Worm (Caenorhabditis elegans) whole organism, young adult: ENCODE measurements around the gene mua-3.

Source experiments
- B0035.1 ChIP-seq: sonication (generic microtip); optimal IDR thresholded peaks from 2 replicates; lab custom pipeline; 2016; ENCODE audit warnings: missing genetic modification characterization, mild to moderate bottlenecking, missing compliant biosample characterization, missing genotype, missing genetic modification reagents
- C06A6.2 ChIP-seq: fragments of 200-800 bp; sonication (Bioruptor generic); conservative IDR thresholded peaks from 2 replicates; pipeline ENCODE4 v1.3.6; 2022; ENCODE audit warnings: missing genetic modification characterization, missing compliant biosample characterization
- F23B12.7 ChIP-seq: sonication (generic microtip); optimal IDR thresholded peaks from 2 replicates; lab custom pipeline; 2017; ENCODE audit warnings: missing genetic modification characterization, mild to moderate bottlenecking, missing compliant biosample characterization, antibody characterized with exemption, moderate library complexity; ENCODE audit not compliant: insufficient read depth
- F37B4.10 ChIP-seq: fragments of 200-800 bp; sonication (Bioruptor generic); IDR thresholded peaks from 2 replicates; pipeline ENCODE4 v1.3.6; 2022; ENCODE audit warnings: missing genetic modification characterization, missing compliant biosample characterization
- F39B2.1 ChIP-seq: fragments of 200-800 bp; sonication (Bioruptor generic); IDR thresholded peaks from 2 replicates; pipeline ENCODE4 v1.3.6; 2022; ENCODE audit warnings: missing genetic modification reagents, missing genetic modification characterization, missing compliant biosample characterization
- F52B5.7 ChIP-seq: sonication (generic microtip); optimal IDR thresholded peaks from 2 replicates; lab custom pipeline; 2016; ENCODE audit warnings: mild to moderate bottlenecking, missing genetic modification characterization, missing compliant biosample characterization
- F57A8.1 ChIP-seq: fragments of 200-800 bp; sonication (Bioruptor generic); optimal IDR thresholded peaks from 2 replicates; lab custom pipeline; 2018; ENCODE audit warnings: mild to moderate bottlenecking, missing genetic modification characterization, moderate library complexity, missing compliant biosample characterization
- F57C9.4 ChIP-seq: sonication (generic microtip); optimal IDR thresholded peaks from 2 replicates; lab custom pipeline; 2017; ENCODE audit warnings: mild to moderate bottlenecking, missing genetic modification characterization, missing compliant biosample characterization
- K11D2.4 ChIP-seq: fragments of 200-800 bp; sonication (Bioruptor generic); IDR thresholded peaks from 2 replicates; pipeline ENCODE4 v1.3.6; 2022; ENCODE audit warnings: missing genetic modification reagents, missing genetic modification characterization, missing compliant biosample characterization
- T07F8.4 ChIP-seq: sonication (generic microtip); optimal IDR thresholded peaks from 2 replicates; lab custom pipeline; 2016; ENCODE audit warnings: mild to moderate bottlenecking, missing genetic modification characterization, moderate library complexity, missing compliant biosample characterization
- T26A5.8 ChIP-seq: sonication (generic microtip); optimal IDR thresholded peaks from 2 replicates; lab custom pipeline; 2016; ENCODE audit warnings: missing genetic modification characterization, missing compliant biosample characterization
- Y53F4B.3 ChIP-seq: fragments of 200-800 bp; sonication (Bioruptor generic); IDR thresholded peaks from 2 replicates; pipeline ENCODE4 v1.3.6; 2022; ENCODE audit warnings: missing genetic modification reagents, missing genetic modification characterization, missing compliant biosample characterization
- Y67H2A.10 ChIP-seq: fragments of 200-800 bp; sonication (Bioruptor generic); conservative IDR thresholded peaks from 2 replicates; pipeline ENCODE4 v1.3.6; 2022; ENCODE audit warnings: missing genetic modification reagents, missing genetic modification characterization, missing compliant biosample characterization
- ZK185.1 ChIP-seq: sonication (generic microtip); optimal IDR thresholded peaks from 2 replicates; lab custom pipeline; 2016; ENCODE audit warnings: mild to moderate bottlenecking, missing genetic modification characterization, missing compliant biosample characterization; ENCODE audit not compliant: poor library complexity, severe bottlenecking
- akir-1 ChIP-seq: fragments of 200-800 bp; sonication (Bioruptor generic); optimal IDR thresholded peaks from 2 replicates; lab custom pipeline; 2018; ENCODE audit warnings: mild to moderate bottlenecking, missing genetic modification characterization, moderate library complexity, missing compliant biosample characterization
- attf-3 ChIP-seq: fragments of 200-800 bp; sonication (Bioruptor generic); conservative IDR thresholded peaks from 2 replicates; pipeline ENCODE4 v1.3.6; 2022; ENCODE audit warnings: missing genetic modification reagents, missing genetic modification characterization, missing compliant biosample characterization
- attf-6 ChIP-seq: fragments of 200-800 bp; sonication (Bioruptor generic); IDR thresholded peaks from 2 replicates; pipeline ENCODE4 v1.3.6; 2022; ENCODE audit warnings: missing genetic modification reagents, missing genetic modification characterization, missing compliant biosample characterization
- bed-2 ChIP-seq: fragments of 200-800 bp; sonication (Bioruptor generic); IDR thresholded peaks from 2 replicates; pipeline ENCODE4 v1.3.6; 2022; ENCODE audit warnings: missing genetic modification reagents, missing genetic modification characterization, missing compliant biosample characterization
- ccch-3 ChIP-seq: fragments of 200-800 bp; sonication (Bioruptor generic); optimal IDR thresholded peaks from 2 replicates; lab custom pipeline; 2018; ENCODE audit warnings: mild to moderate bottlenecking, missing genetic modification characterization, missing compliant biosample characterization
- cebp-2 ChIP-seq: fragments of 200-800 bp; sonication (Bioruptor generic); IDR thresholded peaks from 2 replicates; pipeline ENCODE4 v1.3.6; 2022; ENCODE audit warnings: missing genetic modification characterization, missing compliant biosample characterization
- ceh-27 ChIP-seq: fragments of 200-800 bp; sonication (Bioruptor generic); optimal IDR thresholded peaks from 2 replicates; lab custom pipeline; 2018; ENCODE audit warnings: mild to moderate bottlenecking, missing genetic modification characterization, moderate library complexity, missing compliant biosample characterization
- ceh-91 ChIP-seq: fragments of 200-800 bp; sonication (Bioruptor generic); IDR thresholded peaks from 2 replicates; pipeline ENCODE4 v1.3.6; 2022; ENCODE audit warnings: missing genetic modification reagents, missing genetic modification characterization, missing compliant biosample characterization
- die-1 ChIP-seq: sonication (generic microtip); optimal IDR thresholded peaks from 2 replicates; lab custom pipeline; 2016; ENCODE audit warnings: missing genotype, mild to moderate bottlenecking, missing genetic modification characterization, missing compliant biosample characterization
- dox-1 ChIP-seq: fragments of 200-800 bp; sonication (Bioruptor generic); IDR thresholded peaks from 2 replicates; pipeline ENCODE4 v1.3.6; 2022; ENCODE audit warnings: missing genetic modification reagents, missing genetic modification characterization, missing compliant biosample characterization
- efl-1 ChIP-seq: fragments of 150-350 bp; optimal IDR thresholded peaks from 2 replicates; lab custom pipeline; 2014; ENCODE audit warnings: missing biosample characterization, missing genetic modification reagents, missing genetic modification characterization
- ekl-4 ChIP-seq: fragments of 200-800 bp; sonication (Bioruptor generic); IDR thresholded peaks from 2 replicates; pipeline ENCODE4 v1.3.6; 2022; ENCODE audit warnings: missing genetic modification reagents, missing genetic modification characterization, missing compliant biosample characterization
- him-1 ChIP-seq: sonication (generic microtip); optimal IDR thresholded peaks from 2 replicates; lab custom pipeline; 2016; ENCODE audit warnings: missing genotype, missing genetic modification reagents, missing genetic modification characterization, missing compliant biosample characterization
- hmg-20 ChIP-seq: fragments of 200-800 bp; sonication (Bioruptor generic); IDR thresholded peaks from 2 replicates; pipeline ENCODE4 v1.3.6; 2022; ENCODE audit warnings: missing genetic modification reagents, missing genetic modification characterization, missing compliant biosample characterization
- hrde-1 ChIP-seq: sonication (generic microtip); optimal IDR thresholded peaks from 2 replicates; lab custom pipeline; 2016; ENCODE audit warnings: missing genetic modification characterization, mild to moderate bottlenecking, missing compliant biosample characterization, moderate library complexity, missing genotype, missing genetic modification reagents, borderline replicate concordance
- lag-1 ChIP-seq: fragments of 200-800 bp; sonication (Bioruptor generic); IDR thresholded peaks from 2 replicates; pipeline ENCODE4 v1.3.6; 2022; ENCODE audit warnings: missing genetic modification reagents, missing genetic modification characterization, missing compliant biosample characterization
- lin-26 ChIP-seq: fragments of 200-800 bp; sonication (Bioruptor generic); IDR thresholded peaks from 2 replicates; pipeline ENCODE4 v1.3.6; 2022; ENCODE audit warnings: missing genetic modification reagents, missing genetic modification characterization, missing compliant biosample characterization
- lin-35 ChIP-seq, 3 experiments: fragments of 150-350 bp in 2 of 3; sonication (generic microtip) in 1 of 3; optimal IDR thresholded peaks; 2 replicates each; lab custom pipeline; 2014 to 2018; ENCODE audit warnings: missing biosample characterization in 3 of 3, missing genetic modification characterization in 3 of 3, missing genetic modification reagents in 3 of 3
- madf-3 ChIP-seq: fragments of 200-800 bp; sonication (Bioruptor generic); IDR thresholded peaks from 2 replicates; pipeline ENCODE4 v1.3.6; 2022; ENCODE audit warnings: missing genetic modification reagents, missing genetic modification characterization, missing compliant biosample characterization
- madf-8 ChIP-seq: fragments of 200-800 bp; sonication (Bioruptor generic); conservative IDR thresholded peaks from 2 replicates; pipeline ENCODE4 v1.3.6; 2022; ENCODE audit warnings: missing genetic modification reagents, missing genetic modification characterization, missing compliant biosample characterization
- mel-28 ChIP-seq: sonication (generic microtip); optimal IDR thresholded peaks from 2 replicates; lab custom pipeline; 2016; ENCODE audit warnings: borderline replicate concordance, mild to moderate bottlenecking, missing genetic modification characterization, missing compliant biosample characterization
- mxl-1 ChIP-seq: sonication (generic microtip); optimal IDR thresholded peaks from 2 replicates; lab custom pipeline; 2016; ENCODE audit warnings: missing genetic modification characterization, missing compliant biosample characterization
- nfya-1 ChIP-seq: sonication (generic microtip); optimal IDR thresholded peaks from 2 replicates; lab custom pipeline; 2017; ENCODE audit warnings: antibody characterized with exemption, missing compliant biosample characterization, missing genetic modification characterization, borderline replicate concordance; ENCODE audit not compliant: insufficient read depth
- nfya-2 ChIP-seq: fragments of 200-800 bp; sonication (Bioruptor generic); IDR thresholded peaks from 2 replicates; pipeline ENCODE4 v1.3.6; 2022; ENCODE audit warnings: missing genetic modification reagents, missing genetic modification characterization, missing compliant biosample characterization
- nfyb-1 ChIP-seq: fragments of 200-800 bp; sonication (Bioruptor generic); IDR thresholded peaks from 2 replicates; pipeline ENCODE4 v1.3.6; 2022; ENCODE audit warnings: missing genetic modification reagents, missing genetic modification characterization, missing compliant biosample characterization
- nhr-120 ChIP-seq: fragments of 200-800 bp; sonication (Bioruptor generic); IDR thresholded peaks from 2 replicates; pipeline ENCODE4 v1.3.6; 2022; ENCODE audit warnings: missing genetic modification characterization, missing compliant biosample characterization
- nhr-179 ChIP-seq: sonication (generic microtip); optimal IDR thresholded peaks from 2 replicates; lab custom pipeline; 2016; ENCODE audit warnings: mild to moderate bottlenecking, missing genetic modification characterization, missing compliant biosample characterization
- pbrm-1 ChIP-seq: fragments of 200-800 bp; sonication (Bioruptor generic); IDR thresholded peaks from 2 replicates; pipeline ENCODE4 v1.3.6; 2022; ENCODE audit warnings: missing genetic modification reagents, missing genetic modification characterization, missing compliant biosample characterization
- rcor-1 ChIP-seq: fragments of 200-800 bp; sonication (Bioruptor generic); IDR thresholded peaks from 2 replicates; pipeline ENCODE4 v1.3.6; 2022; ENCODE audit warnings: missing genetic modification reagents, missing genetic modification characterization, missing compliant biosample characterization
- rpc-1 ChIP-seq, 2 experiments: fragments of 150-350 bp in 1 of 2; sonication (generic microtip) in 1 of 2; optimal IDR thresholded peaks; 2 replicates each; lab custom pipeline; 2014 to 2018; ENCODE audit warnings: missing biosample characterization in 1 of 2, missing genetic modification characterization in 1 of 2, missing genetic modification reagents in 1 of 2, missing genotype in 1 of 2
- somi-1 ChIP-seq: fragments of 200-800 bp; sonication (Bioruptor generic); optimal IDR thresholded peaks from 2 replicates; lab custom pipeline; 2018; ENCODE audit warnings: mild to moderate bottlenecking, missing genetic modification characterization, missing compliant biosample characterization
- tbp1 ChIP-seq: fragments of 200-800 bp; sonication (Bioruptor generic); optimal IDR thresholded peaks from 2 replicates; lab custom pipeline; 2018; ENCODE audit warnings: mild to moderate bottlenecking, missing genetic modification characterization, missing compliant biosample characterization
- tbx-9 ChIP-seq: sonication (generic microtip); optimal IDR thresholded peaks from 2 replicates; lab custom pipeline; 2016; ENCODE audit warnings: borderline replicate concordance, missing genetic modification characterization, inconsistent platforms, missing compliant biosample characterization
- zim-3 ChIP-seq: sonication (generic microtip); optimal IDR thresholded peaks from 2 replicates; lab custom pipeline; 2017; ENCODE audit warnings: mild to moderate bottlenecking, missing genetic modification characterization, moderate library complexity, missing compliant biosample characterization
- ztf-6 ChIP-seq: fragments of 200-800 bp; sonication (Bioruptor generic); IDR thresholded peaks from 2 replicates; pipeline ENCODE4 v1.3.6; 2022; ENCODE audit warnings: missing genetic modification reagents, missing genetic modification characterization, missing compliant biosample characterization

Gene mua-3

ce11 chrIII:10209703-10210102, 49.2 kb downstream of the mua-3 start, which contains the start of gene T20G5.9 (continued):
- TF ChIP-seq mel-28 (tag; lab: Kevin White, UChicago): no peak
- TF ChIP-seq lin-35 (GFP tag; optimal IDR thresholded peaks at IDR 0.05; lab: Kevin White, UChicago): no peak
- TF ChIP-seq nhr-179 (tag; lab: Kevin White, UChicago): no peak
- TF ChIP-seq C06A6.2: no peak
- TF ChIP-seq tbp1 (GFP tag; lab: Kevin White, UChicago): no peak
- TF ChIP-seq nfya-2: no peak
- TF ChIP-seq madf-3 (GFP tag; lab: Robert Waterston, UW): no peak
- no peak for TF ChIP-seq nhr-120 (GFP tag; lab: Robert Waterston, UW)
- peak; percentile 72 for TF ChIP-seq madf-8 (GFP tag; lab: Robert Waterston, UW)
- no peak for TF ChIP-seq F57C9.4 (tag; lab: Kevin White, UChicago)
- no peak for TF ChIP-seq F52B5.7 (tag; lab: Kevin White, UChicago)
- no peak for TF ChIP-seq mxl-1 (tag; lab: Kevin White, UChicago)
- TF ChIP-seq attf-6 (GFP tag; lab: Robert Waterston, UW): no peak
- TF ChIP-seq hmg-20: no peak
- no peak for TF ChIP-seq F57A8.1 (GFP tag; lab: Kevin White, UChicago)
- TF ChIP-seq ccch-3 (GFP tag; lab: Kevin White, UChicago): no peak
- TF ChIP-seq F23B12.7: no peak
- TF ChIP-seq attf-3 (GFP tag; lab: Robert Waterston, UW): no peak
- no peak for TF ChIP-seq him-1
- TF ChIP-seq akir-1 (GFP tag; lab: Kevin White, UChicago): no peak
- TF ChIP-seq Y53F4B.3 (GFP tag; lab: Robert Waterston, UW): no peak
- peak; percentile 49; the same call in 1 of the 2 replicates for TF ChIP-seq ceh-91 (GFP tag; lab: Robert Waterston, UW)
- no peak for TF ChIP-seq Y67H2A.10
- no peak for TF ChIP-seq somi-1 (GFP tag; lab: Kevin White, UChicago)
- TF ChIP-seq K11D2.4 (GFP tag; lab: Robert Waterston, UW): no peak
- no peak for TF ChIP-seq F39B2.1 (GFP tag; lab: Robert Waterston, UW)
- 0 out of 2 replicates have a peak, but pooled peaks have one; percentile 49 for TF ChIP-seq nfyb-1 (GFP tag; lab: Robert Waterston, UW)
- no peak for TF ChIP-seq B0035.1
- TF ChIP-seq cebp-2 (GFP tag; lab: Robert Waterston, UW): no peak
- TF ChIP-seq zim-3 (tag; lab: Kevin White, UChicago): no peak
- no peak for TF ChIP-seq dox-1
- no peak for TF ChIP-seq nfya-1 (tag; lab: Kevin White, UChicago)
- peak; percentile 36; the same call in 1 of the 2 replicates for TF ChIP-seq lin-26 (GFP tag; lab: Robert Waterston, UW)
- TF ChIP-seq rpc-1 (optimal IDR thresholded peaks at IDR 0.05; lab: Kevin White, UChicago): no peak
- no peak for TF ChIP-seq rpc-1 (tag; optimal IDR thresholded peaks at IDR 0.05; lab: Kevin White, UChicago)
- no peak for TF ChIP-seq pbrm-1 (GFP tag; lab: Robert Waterston, UW)
- TF ChIP-seq die-1 (tag; lab: Kevin White, UChicago): no peak
- peak; percentile 69 for TF ChIP-seq efl-1
- TF ChIP-seq T07F8.4: no peak
- TF ChIP-seq hrde-1: peak; percentile 61
- TF ChIP-seq lag-1 (GFP tag; lab: Robert Waterston, UW): no peak
- no peak for TF ChIP-seq bed-2
- TF ChIP-seq ztf-6 (GFP tag; lab: Robert Waterston, UW): no peak
- no peak for TF ChIP-seq ZK185.1 (tag; lab: Kevin White, UChicago)
- 0 out of 2 replicates have a peak, but pooled peaks have one; percentile 44 for TF ChIP-seq ekl-4 (GFP tag; lab: Robert Waterston, UW)
- no peak for TF ChIP-seq T26A5.8
- no peak for TF ChIP-seq ceh-27 (GFP tag; lab: Kevin White, UChicago)
- TF ChIP-seq F37B4.10 (GFP tag; lab: Robert Waterston, UW): no peak
- TF ChIP-seq rcor-1 (GFP tag; lab: Robert Waterston, UW): peak; percentile 16; the same call in 1 of the 2 replicates
- no peak for TF ChIP-seq tbx-9 (tag; lab: Kevin White, UChicago)
